Fruit fly (Drosophila melanogaster) whole organism, pupa: ENCODE measurements around the gene CG43610.

ENCODE experiments used
- CG10348 ChIP-seq: fragments of 200-800 bp; sonication (Bioruptor generic); IDR thresholded peaks from 2 replicates; pipeline ENCODE4 v1.3.6; 2022; ENCODE audit warnings: missing biosample characterization, missing genetic modification characterization
- CG12605 ChIP-seq: fragments of 200-800 bp; sonication (Bioruptor generic); IDR thresholded peaks from 2 replicates; pipeline ENCODE4 v1.3.6; 2022; ENCODE audit warnings: missing biosample characterization, missing genetic modification characterization
- CG13204 ChIP-seq: fragments of 200-800 bp; sonication (Bioruptor generic); optimal IDR thresholded peaks from 2 replicates; lab custom pipeline; 2018; ENCODE audit warnings: missing biosample characterization, mild to moderate bottlenecking, missing genetic modification characterization, moderate library complexity
- CG14655 ChIP-seq: fragments of 200-800 bp; sonication (Bioruptor generic); optimal IDR thresholded peaks from 3 replicates; lab custom pipeline; 2017; ENCODE audit warnings: mild to moderate bottlenecking, missing biosample characterization, missing genetic modification reagents, missing genetic modification characterization
- CG15710 ChIP-seq: fragments of 200-800 bp; sonication (Bioruptor generic); optimal IDR thresholded peaks from 2 replicates; lab custom pipeline; 2018; ENCODE audit warnings: missing biosample characterization, mild to moderate bottlenecking, missing genetic modification characterization, moderate library complexity
- CG17806 ChIP-seq: fragments of 200-800 bp; sonication (Bioruptor generic); optimal IDR thresholded peaks from 2 replicates; lab custom pipeline; 2018; ENCODE audit warnings: missing biosample characterization, mild to moderate bottlenecking, missing genetic modification characterization, moderate library complexity
- CG32121 ChIP-seq: fragments of 200-800 bp; sonication (Bioruptor generic); IDR thresholded peaks from 2 replicates; pipeline ENCODE4 v1.3.6; 2022; ENCODE audit warnings: missing biosample characterization, missing genetic modification characterization
- CG34367 ChIP-seq: fragments of 200-800 bp; sonication (Bioruptor generic); optimal IDR thresholded peaks from 2 replicates; lab custom pipeline; 2018; ENCODE audit warnings: missing biosample characterization, mild to moderate bottlenecking, missing genetic modification characterization
- CG4496 ChIP-seq: fragments of 200-800 bp; sonication (Bioruptor generic); IDR thresholded peaks from 3 replicates; pipeline ENCODE4 v1.3.6; 2022; ENCODE audit warnings: missing biosample characterization, missing genetic modification characterization
- CG8159 ChIP-seq: fragments of 200-800 bp; sonication (Bioruptor generic); optimal IDR thresholded peaks from 3 replicates; lab custom pipeline; 2018; ENCODE audit warnings: missing biosample characterization, mild to moderate bottlenecking, missing genetic modification characterization, moderate library complexity
- CG8301 ChIP-seq: fragments of 200-800 bp; sonication (Bioruptor generic); optimal IDR thresholded peaks from 2 replicates; lab custom pipeline; 2018; ENCODE audit warnings: missing biosample characterization, mild to moderate bottlenecking, missing genetic modification characterization
- CG9948 ChIP-seq: fragments of 200-800 bp; sonication (Bioruptor generic); optimal IDR thresholded peaks from 2 replicates; lab custom pipeline; 2018; ENCODE audit warnings: missing biosample characterization, mild to moderate bottlenecking, missing genetic modification characterization, moderate library complexity
- D1 ChIP-seq: fragments of 200-800 bp; sonication (Bioruptor generic); optimal IDR thresholded peaks from 2 replicates; lab custom pipeline; 2018; ENCODE audit warnings: missing biosample characterization, mild to moderate bottlenecking, missing genetic modification characterization, moderate library complexity
- EcR ChIP-seq: fragments of 200-800 bp; sonication (Bioruptor generic); optimal IDR thresholded peaks from 3 replicates; lab custom pipeline; 2019; ENCODE audit warnings: missing biosample characterization, missing genetic modification characterization, mild to moderate bottlenecking, moderate library complexity, missing genetic modification reagents
- Ets98B ChIP-seq: fragments of 200-800 bp; sonication (Bioruptor generic); IDR thresholded peaks from 2 replicates; pipeline ENCODE4 v1.3.6; 2022; ENCODE audit warnings: missing biosample characterization, missing genetic modification characterization
- Pif1A ChIP-seq: fragments of 200-800 bp; sonication (Bioruptor generic); optimal IDR thresholded peaks from 3 replicates; lab custom pipeline; 2016; ENCODE audit warnings: missing biosample characterization, missing genetic modification characterization
- Pif1B ChIP-seq: fragments of 200-800 bp; sonication (Bioruptor generic); optimal IDR thresholded peaks from 3 replicates; lab custom pipeline; 2016; ENCODE audit warnings: missing biosample characterization, missing genetic modification characterization
- Snoo ChIP-seq: fragments of 200-800 bp; sonication (Bioruptor generic); optimal IDR thresholded peaks from 3 replicates; lab custom pipeline; 2017; ENCODE audit warnings: missing biosample characterization, mild to moderate bottlenecking, missing genetic modification characterization, inconsistent platforms
- fd96Ca ChIP-seq: fragments of 200-800 bp; sonication (Bioruptor generic); IDR thresholded peaks from 3 replicates; pipeline ENCODE4 v1.3.6; 2022; ENCODE audit warnings: missing biosample characterization, missing genetic modification characterization
- gl ChIP-seq: fragments of 200-800 bp; sonication (Bioruptor generic); optimal IDR thresholded peaks from 2 replicates; lab custom pipeline; 2018; ENCODE audit warnings: missing biosample characterization, mild to moderate bottlenecking, missing genetic modification characterization
- rn ChIP-seq: fragments of 200-800 bp; sonication (Bioruptor generic); IDR thresholded peaks from 2 replicates; pipeline ENCODE4 v1.3.6; 2022; ENCODE audit warnings: missing biosample characterization, missing genetic modification characterization

CG43610 gene

dm6 chr2L:6784235-6784634, 14.8 kb upstream of the CG43610 start:
- no peak for TF ChIP-seq CG17806 (tag; lab: Kevin White, UChicago)
- TF ChIP-seq EcR = peak; percentile 22
- TF ChIP-seq, all 21 proteins: peak for 1

DNA sequence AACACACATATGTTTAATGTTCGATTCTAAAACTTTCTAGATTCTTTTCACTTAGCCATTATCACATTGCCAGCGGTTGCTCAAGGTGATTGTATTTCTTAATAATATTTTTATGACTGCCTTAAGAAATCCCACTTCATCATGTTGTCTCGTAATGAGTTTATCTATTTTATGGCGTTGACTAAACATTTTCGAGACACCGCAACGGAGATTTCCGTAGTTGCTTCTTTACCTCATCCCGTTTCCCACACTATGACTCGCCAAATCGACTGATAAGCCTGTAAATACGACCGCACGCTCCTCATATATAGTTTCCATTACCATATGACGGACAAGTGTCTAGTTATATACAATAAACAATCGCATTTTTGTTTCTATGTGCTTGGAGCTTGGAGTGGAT, 13.4 kb upstream of the CG43610 start:
- TF ChIP-seq Snoo (no peak), CG13204 (GFP tag; lab: Kevin White, UChicago) (no peak)

DNA sequence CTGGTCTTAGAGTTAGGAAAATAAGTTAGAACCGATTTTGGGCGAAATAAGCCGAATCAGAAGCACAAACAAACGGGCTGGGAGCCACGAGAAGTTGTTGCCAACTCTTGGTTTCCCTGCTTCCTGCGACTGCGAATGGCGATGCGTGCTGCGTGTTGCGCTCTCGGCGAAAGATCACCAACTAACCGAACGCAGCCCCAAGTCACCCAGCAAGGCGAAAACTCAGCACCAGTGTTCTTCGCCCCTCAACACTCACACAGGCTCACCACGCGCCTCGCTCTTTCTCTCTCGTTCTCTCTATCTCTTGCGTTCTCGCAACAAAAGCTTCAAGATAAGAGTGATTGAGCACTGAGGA, 12.3 kb upstream of the CG43610 start, which contains the start of gene nrv1:
TSS of gene nrv1 (minus strand) at position 188 of the 355 bp plus-strand sequence.
- TF ChIP-seq CG12605 (peak; percentile 43; the same call in 1 of the 2 replicates), CG32121 (GFP tag; lab: Robert Waterston, UW) (no peak)
- TF ChIP-seq, all 21 proteins: peak for 1

DNA sequence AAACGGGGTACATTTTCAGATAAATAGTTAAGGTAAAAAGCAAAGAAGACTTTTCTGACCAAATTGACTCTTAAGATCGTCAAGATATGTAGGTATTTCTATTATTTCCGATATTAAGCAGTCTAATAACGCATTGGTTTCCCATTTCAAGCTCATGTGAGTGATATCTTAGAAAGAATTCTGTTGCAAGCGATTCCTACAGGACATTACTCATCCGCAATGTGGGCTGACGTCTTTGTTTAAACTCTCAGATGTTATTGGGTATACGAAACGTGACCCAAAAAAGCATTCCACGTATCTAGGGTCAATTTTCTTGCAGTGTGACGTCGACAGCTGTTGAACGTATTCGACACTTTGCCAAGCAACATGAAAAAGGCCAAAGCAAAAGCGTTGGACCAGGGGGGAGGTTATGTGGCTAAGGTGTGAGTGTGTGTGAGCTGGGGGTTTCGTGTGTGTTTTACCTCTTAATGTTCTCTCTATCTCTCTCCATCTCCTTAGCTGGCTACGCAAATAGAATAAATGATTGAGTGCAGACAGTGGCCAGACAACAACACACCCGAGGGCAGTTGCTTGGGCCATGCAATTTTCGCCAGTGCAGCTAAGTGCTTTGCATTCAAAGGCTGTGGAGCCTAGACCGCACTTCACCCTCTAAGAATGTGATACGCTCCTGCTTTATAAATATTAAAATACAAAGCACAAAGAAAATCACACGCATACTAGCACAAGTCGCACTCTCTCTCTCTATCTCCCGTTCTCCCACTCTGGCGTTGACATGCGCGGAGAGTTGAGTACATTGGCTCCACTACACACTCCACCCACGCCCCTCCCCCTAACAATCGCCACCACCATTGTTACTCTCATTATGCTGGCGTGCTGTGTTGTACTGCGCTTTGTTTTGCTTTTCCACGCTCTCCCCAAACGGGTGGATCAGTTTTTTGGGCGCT, 11.7 kb upstream of the CG43610 start:
- TF ChIP-seq CG15710 (peak; percentile 94), CG4496 (GFP tag; lab: Robert Waterston, UW) (peak; percentile 94), CG9948 (tag; lab: Kevin White, UChicago) (peak; percentile 93), D1 (peak; percentile 91), Pif1B (GFP tag; lab: Kevin White, UChicago) (peak; percentile 86), Ets98B (peak; percentile 96), CG17806 (tag; lab: Kevin White, UChicago) (peak; percentile 83), CG34367 (tag; lab: Kevin White, UChicago) (peak; percentile 85), fd96Ca (GFP tag; lab: Robert Waterston, UW) (peak; percentile 94), CG8301 (peak; percentile 97), CG13204 (GFP tag; lab: Kevin White, UChicago) (peak; percentile 80), gl (tag; lab: Kevin White, UChicago) (peak; percentile 52), CG14655 (GFP tag; lab: Kevin White, UChicago) (peak; percentile 97), CG32121 (GFP tag; lab: Robert Waterston, UW) (peak; percentile 89), EcR (peak; percentile 90), CG8159 (tag; lab: Kevin White, UChicago) (peak; percentile 95), Snoo (peak; percentile 90), rn (GFP tag; lab: Robert Waterston, UW) (peak; percentile 78), Pif1A (GFP tag; lab: Kevin White, UChicago) (peak; percentile 93), CG12605 (peak; percentile 46; the same call in 1 of the 2 replicates), CG10348 (GFP tag; lab: Robert Waterston, UW) (peak; percentile 80)

dm6 chr2L:6787973-6788368, 11.0 kb upstream of the CG43610 start:
- TF ChIP-seq CG13204 (GFP tag; lab: Kevin White, UChicago) (no peak), D1 (peak; percentile 8), Ets98B (peak; percentile 5; the same call in 1 of the 2 replicates), CG34367 (tag; lab: Kevin White, UChicago) (peak; percentile 36), CG10348 (GFP tag; lab: Robert Waterston, UW) (no peak), CG9948 (tag; lab: Kevin White, UChicago) (peak; percentile 71), CG14655 (GFP tag; lab: Kevin White, UChicago) (peak; percentile 75), fd96Ca (GFP tag; lab: Robert Waterston, UW) (peak; percentile 60; the same call in 2 of the 3 replicates), CG8301 (peak; percentile 83), CG4496 (GFP tag; lab: Robert Waterston, UW) (peak; percentile 65; the same call in 1 of the 3 replicates), Pif1B (GFP tag; lab: Kevin White, UChicago) (peak; percentile 7), CG15710 (peak; percentile 43), CG12605 (no peak; the same call in 1 of the 2 replicates), CG8159 (tag; lab: Kevin White, UChicago) (peak; percentile 65), gl (tag; lab: Kevin White, UChicago) (no peak), CG17806 (tag; lab: Kevin White, UChicago) (peak; percentile 68), rn (GFP tag; lab: Robert Waterston, UW) (no peak), Pif1A (GFP tag; lab: Kevin White, UChicago) (peak; percentile 24), CG32121 (GFP tag; lab: Robert Waterston, UW) (no peak), EcR (no peak), Snoo (no peak)

DNA sequence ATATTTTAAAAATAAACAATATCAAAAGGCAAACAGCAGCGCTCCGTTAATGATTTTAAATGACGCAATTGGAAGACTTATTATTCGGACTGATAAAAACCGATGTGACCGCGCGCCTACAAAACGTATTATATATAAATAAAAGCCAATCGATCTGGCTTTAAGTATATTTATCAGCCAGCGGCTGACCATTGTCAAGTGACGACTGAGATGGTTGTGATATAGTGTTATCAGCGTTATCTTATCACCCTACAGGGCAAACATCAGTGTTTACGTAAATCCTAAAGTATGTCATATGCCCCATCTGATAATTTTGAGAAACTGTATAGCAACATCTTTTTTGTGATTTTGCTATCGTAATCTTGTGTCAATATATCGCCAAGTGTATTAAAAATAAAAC, 9.6 kb upstream of the CG43610 start:
- TF ChIP-seq Ets98B (no peak), CG10348 (GFP tag; lab: Robert Waterston, UW) (no peak), CG14655 (GFP tag; lab: Kevin White, UChicago) (no peak), CG8159 (tag; lab: Kevin White, UChicago) (no peak), CG4496 (GFP tag; lab: Robert Waterston, UW) (no peak), gl (tag; lab: Kevin White, UChicago) (peak; percentile 23), CG9948 (tag; lab: Kevin White, UChicago) (no peak), EcR (peak; percentile 14)
